Fruit fly (Drosophila melanogaster) whole organism, embryonic: ENCODE measurements around the gene CG4133.

Experiments used
- Antp ChIP-seq: fragments of 200-800 bp; sonication (Bioruptor generic); optimal IDR thresholded peaks from 3 replicates; lab custom pipeline; 2016; ENCODE audit warnings: missing biosample characterization, missing genetic modification characterization
- CG12744 ChIP-seq: fragments of 200-800 bp; sonication (Bioruptor generic); optimal IDR thresholded peaks from 2 replicates; lab custom pipeline; 2016; ENCODE audit warnings: missing biosample characterization, missing genetic modification characterization
- CG15601 ChIP-seq: fragments of 200-800 bp; sonication (Bioruptor generic); optimal IDR thresholded peaks from 3 replicates; lab custom pipeline; 2019; ENCODE audit warnings: missing biosample characterization, mild to moderate bottlenecking, missing genetic modification characterization, moderate library complexity
- Dll ChIP-seq: fragments of 200-800 bp; sonication (Bioruptor generic); IDR thresholded peaks from 4 replicates; pipeline ENCODE4 v1.3.6; 2022; ENCODE audit warnings: missing biosample characterization, missing genetic modification characterization; ENCODE audit not compliant: partially characterized antibody
- Fer1 ChIP-seq: fragments of 200-800 bp; sonication (Bioruptor generic); optimal IDR thresholded peaks from 2 replicates; lab custom pipeline; 2017; ENCODE audit warnings: missing biosample characterization, mild to moderate bottlenecking, missing genetic modification characterization
- Med ChIP-seq: fragments of 200-800 bp; sonication (Bioruptor generic); peaks from one replicate; lab custom pipeline; 2016; ENCODE audit warnings: missing biosample characterization, missing genetic modification characterization, mild to moderate bottlenecking, inconsistent platforms, moderate library complexity
- Pdp1 ChIP-seq, 2 experiments: fragments of 200-800 bp; sonication (Bioruptor generic); optimal IDR thresholded peaks; 3 replicates each; lab custom pipeline; 2016; ENCODE audit warnings: missing biosample characterization in 2 of 2, missing genetic modification characterization in 2 of 2, mild to moderate bottlenecking in 1 of 2, moderate library complexity in 1 of 2
- insv ChIP-seq, 2 experiments: fragments of 200-800 bp; sonication (Bioruptor generic); optimal IDR thresholded peaks; 3 replicates each; lab custom pipeline; 2016 to 2018; ENCODE audit warnings: missing biosample characterization in 2 of 2, missing genetic modification characterization in 2 of 2
- phol ChIP-seq: fragments of 200-800 bp; sonication (Bioruptor generic); optimal IDR thresholded peaks from 3 replicates; lab custom pipeline; 2018; ENCODE audit warnings: missing biosample characterization, mild to moderate bottlenecking, missing genetic modification characterization, moderate library complexity
- seq ChIP-seq: fragments of 200-800 bp; sonication (Bioruptor generic); IDR thresholded peaks from 2 replicates; pipeline ENCODE4 v1.3.6; 2022; ENCODE audit warnings: missing biosample characterization, missing genetic modification characterization
- unpg ChIP-seq: fragments of 200-800 bp; sonication (Bioruptor generic); optimal IDR thresholded peaks from 3 replicates; lab custom pipeline; 2018; ENCODE audit warnings: missing biosample characterization, mild to moderate bottlenecking, missing genetic modification characterization, moderate library complexity

DNA sequence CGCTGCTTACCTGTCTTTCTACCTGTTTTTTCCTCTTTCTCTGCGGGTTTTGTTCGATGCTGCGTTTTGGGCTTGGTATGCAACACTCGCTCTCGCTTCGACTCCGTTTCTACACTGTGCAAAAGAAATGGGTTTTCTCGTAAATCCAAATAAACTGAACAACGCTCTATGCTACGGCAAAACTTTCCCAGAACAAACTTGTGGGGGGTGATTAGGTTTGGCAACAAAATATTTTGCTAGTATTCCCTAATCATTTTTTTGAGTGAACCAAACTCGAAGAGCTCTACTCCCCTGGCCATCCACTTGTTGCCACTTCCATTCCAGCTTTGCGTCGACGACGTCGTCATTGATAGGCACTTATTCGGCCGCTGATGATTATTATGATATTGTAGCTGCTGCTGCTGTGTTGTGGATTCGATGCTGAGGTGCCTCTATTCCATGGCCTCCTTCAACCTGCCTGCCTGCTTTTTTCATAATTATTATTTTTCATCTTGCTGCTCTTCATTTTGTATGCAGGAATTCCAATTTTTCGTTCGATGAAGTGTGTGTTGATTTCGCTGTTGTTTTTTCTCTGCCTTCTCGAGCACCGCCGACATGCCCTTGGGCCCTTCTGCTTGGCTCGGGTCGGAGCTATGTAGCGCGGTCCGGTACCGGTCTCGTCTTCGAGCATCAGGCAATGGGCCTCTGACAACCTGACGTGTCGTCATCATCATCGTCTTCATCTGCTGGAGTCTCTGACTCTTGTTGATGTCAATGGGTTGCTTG is 13.2 kb upstream of the CG4133 start:
- TF ChIP-seq phol (tag; lab: Kevin White, UChicago) = peak; percentile 88
- no peak for TF ChIP-seq insv (GFP tag; optimal IDR thresholded peaks at IDR 0.05; lab: Kevin White, UChicago)
- TF ChIP-seq CG15601 = peak; percentile 83
- peak; percentile 74 for TF ChIP-seq seq
- peak; percentile 36 for TF ChIP-seq CG12744 (GFP tag; lab: Kevin White, UChicago)
- no peak for TF ChIP-seq Dll (GFP tag; lab: Robert Waterston, UW)
- TF ChIP-seq Antp (GFP tag; lab: Kevin White, UChicago) = peak; percentile 89
- no peak for TF ChIP-seq unpg (GFP tag; lab: Kevin White, UChicago)
- TF ChIP-seq Pdp1 (GFP tag; optimal IDR thresholded peaks at IDR 0.05; lab: Kevin White, UChicago) = peak; percentile 71 to 79
- no peak for TF ChIP-seq Fer1
- TF ChIP-seq Med (GFP tag; lab: Kevin White, UChicago) = peak; percentile 94
